Worm (Caenorhabditis elegans) whole organism, midembryonic: ENCODE measurements around the gene F58E6.4.

Experiments
- T22C8.4 ChIP-seq: fragments of 200-800 bp; sonication (Bioruptor generic); IDR thresholded peaks from 2 replicates; pipeline ENCODE4 v1.3.6; 2022; ENCODE audit warnings: missing genetic modification characterization, missing compliant biosample characterization
- cog-1 ChIP-seq: sonication (generic microtip); optimal IDR thresholded peaks from 2 replicates; lab custom pipeline; 2016; ENCODE audit warnings: missing genetic modification characterization, missing compliant biosample characterization
- flt-1 ChIP-seq: fragments of 200-800 bp; sonication (Bioruptor generic); IDR thresholded peaks from 2 replicates; pipeline ENCODE4 v1.3.6; 2022; ENCODE audit warnings: missing genetic modification characterization, missing compliant biosample characterization
- klf-2 ChIP-seq: fragments of 200-800 bp; sonication (Bioruptor generic); conservative IDR thresholded peaks from 2 replicates; pipeline ENCODE4 v1.3.6; 2022; ENCODE audit warnings: missing genetic modification reagents, missing genetic modification characterization, missing compliant biosample characterization
- med-1 ChIP-seq: sonication (generic microtip); optimal IDR thresholded peaks from 2 replicates; lab custom pipeline; 2017; ENCODE audit warnings: missing genetic modification characterization, mild to moderate bottlenecking, missing compliant biosample characterization, antibody characterized with exemption, missing genetic modification reagents; ENCODE audit not compliant: insufficient read depth
- ref-1 ChIP-seq: fragments of 200-800 bp; sonication (Bioruptor generic); conservative IDR thresholded peaks from 2 replicates; pipeline ENCODE4 v1.3.6; 2022; ENCODE audit warnings: missing genetic modification reagents, missing genetic modification characterization, missing compliant biosample characterization
- tab-1 ChIP-seq: fragments of 200-800 bp; sonication (Bioruptor generic); IDR thresholded peaks from 2 replicates; pipeline ENCODE4 v1.3.6; 2022; ENCODE audit warnings: missing genetic modification characterization, missing compliant biosample characterization
- ztf-23 ChIP-seq: fragments of 200-800 bp; sonication (Bioruptor generic); IDR thresholded peaks from 2 replicates; pipeline ENCODE4 v1.3.6; 2022; ENCODE audit warnings: missing genetic modification reagents, missing genetic modification characterization, missing compliant biosample characterization
- ztf-29 ChIP-seq: fragments of 200-800 bp; sonication (Bioruptor generic); IDR thresholded peaks from 2 replicates; pipeline ENCODE4 v1.3.6; 2022; ENCODE audit warnings: missing genetic modification reagents, missing genetic modification characterization, missing compliant biosample characterization

Gene F58E6.4

ce11 chrV:9724021-9724671, 26.1 kb downstream of the F58E6.4 start, which contains the start of gene slcr-46.3:
Gene slcr-46.3, minus strand, starts transcription at chrV:9724106.
- no peak for TF ChIP-seq cog-1
- no peak for TF ChIP-seq ztf-23 (GFP tag; lab: Robert Waterston, UW)
- TF ChIP-seq flt-1 (GFP tag; lab: Robert Waterston, UW): no peak; the same call in 1 of the 2 replicates
- TF ChIP-seq klf-2 (GFP tag; lab: Robert Waterston, UW): no peak
- TF ChIP-seq tab-1 (GFP tag; lab: Robert Waterston, UW): no peak

ce11 chrV:9716397-9716796, 33.8 kb downstream of the F58E6.4 start, which contains the start of gene str-188:
Gene str-188, plus strand, starts transcription at chrV:9716697.
- TF ChIP-seq ztf-29 (GFP tag; lab: Robert Waterston, UW) (no peak), klf-2 (GFP tag; lab: Robert Waterston, UW) (no peak), T22C8.4 (no peak), flt-1 (GFP tag; lab: Robert Waterston, UW) (no peak)

ce11 chrV:9714909-9715308, 35.3 kb downstream of the F58E6.4 start, which contains the start of gene F40F9.3:
Gene F40F9.3, plus strand, starts transcription at chrV:9715209.
- TF ChIP-seq ref-1 (GFP tag; lab: Robert Waterston, UW) (no peak), T22C8.4 (no peak), klf-2 (GFP tag; lab: Robert Waterston, UW) (no peak), ztf-23 (GFP tag; lab: Robert Waterston, UW) (no peak), flt-1 (GFP tag; lab: Robert Waterston, UW) (no peak), tab-1 (GFP tag; lab: Robert Waterston, UW) (no peak), med-1 (GFP tag; lab: Kevin White, UChicago) (no peak), ztf-29 (GFP tag; lab: Robert Waterston, UW) (no peak), cog-1 (no peak)

- TF ChIP-seq klf-2 (GFP tag; lab: Robert Waterston, UW) (no peak), ref-1 (GFP tag; lab: Robert Waterston, UW) (no peak), ztf-23 (GFP tag; lab: Robert Waterston, UW) (no peak), flt-1 (GFP tag; lab: Robert Waterston, UW) (no peak), T22C8.4 (no peak)
These were observed 36.7 kb downstream of the F58E6.4 start, which contains the start of gene F40F9.10 for ce11 chrV:9713532-9713931. Gene F40F9.10, minus strand, starts transcription at chrV:9713632.

- no peak for TF ChIP-seq ztf-23 (GFP tag; lab: Robert Waterston, UW)
- no peak for TF ChIP-seq ztf-29 (GFP tag; lab: Robert Waterston, UW)
- no peak for TF ChIP-seq med-1 (GFP tag; lab: Kevin White, UChicago)
- no peak for TF ChIP-seq klf-2 (GFP tag; lab: Robert Waterston, UW)
- TF ChIP-seq tab-1 (GFP tag; lab: Robert Waterston, UW): no peak
- no peak for TF ChIP-seq T22C8.4
These were observed 37.6 kb downstream of the F58E6.4 start for ce11 chrV:9712418-9713173.

- no peak for TF ChIP-seq tab-1 (GFP tag; lab: Robert Waterston, UW)
- no peak for TF ChIP-seq flt-1 (GFP tag; lab: Robert Waterston, UW)
These were observed 39.0 kb downstream of the F58E6.4 start for ce11 chrV:9711174-9711573.

ce11 chrV:9709747-9710146, 40.5 kb downstream of the F58E6.4 start, which contains the start of gene tag-120:
Gene tag-120, minus strand, starts transcription at chrV:9709814.
- TF ChIP-seq ref-1 (GFP tag; lab: Robert Waterston, UW): no peak
- TF ChIP-seq klf-2 (GFP tag; lab: Robert Waterston, UW): no peak
- TF ChIP-seq ztf-29 (GFP tag; lab: Robert Waterston, UW): no peak
- no peak for TF ChIP-seq cog-1
- no peak for TF ChIP-seq flt-1 (GFP tag; lab: Robert Waterston, UW)
- TF ChIP-seq tab-1 (GFP tag; lab: Robert Waterston, UW): no peak
- TF ChIP-seq med-1 (GFP tag; lab: Kevin White, UChicago): no peak
- TF ChIP-seq ztf-23 (GFP tag; lab: Robert Waterston, UW): no peak
- TF ChIP-seq T22C8.4: no peak

- TF ChIP-seq ref-1 (GFP tag; lab: Robert Waterston, UW): no peak
- no peak for TF ChIP-seq flt-1 (GFP tag; lab: Robert Waterston, UW)
- no peak for TF ChIP-seq ztf-29 (GFP tag; lab: Robert Waterston, UW)
- TF ChIP-seq ztf-23 (GFP tag; lab: Robert Waterston, UW): no peak
- no peak for TF ChIP-seq klf-2 (GFP tag; lab: Robert Waterston, UW)
- TF ChIP-seq cog-1: no peak
- no peak for TF ChIP-seq T22C8.4
- no peak for TF ChIP-seq tab-1 (GFP tag; lab: Robert Waterston, UW)
- no peak for TF ChIP-seq med-1 (GFP tag; lab: Kevin White, UChicago)
These were observed 43.6 kb downstream of the F58E6.4 start for ce11 chrV:9706592-9706991.

- TF ChIP-seq cog-1 (peak; percentile 8), T22C8.4 (peak; percentile 41; the same call in 1 of the 2 replicates), tab-1 (GFP tag; lab: Robert Waterston, UW) (no peak)
These were observed 45.8 kb downstream of the F58E6.4 start for ce11 chrV:9704399-9704798.

ce11 chrV:9703549-9703948, 46.7 kb downstream of the F58E6.4 start:
- TF ChIP-seq ref-1 (GFP tag; lab: Robert Waterston, UW) (no peak), ztf-23 (GFP tag; lab: Robert Waterston, UW) (no peak), ztf-29 (GFP tag; lab: Robert Waterston, UW) (no peak), klf-2 (GFP tag; lab: Robert Waterston, UW) (no peak), flt-1 (GFP tag; lab: Robert Waterston, UW) (no peak), med-1 (GFP tag; lab: Kevin White, UChicago) (no peak)
